Worm (Caenorhabditis elegans) whole organism, late embryonic: Measurements from ENCODE around the gene npr-37.

Experiments
- C08G9.2 ChIP-seq: sonication (generic microtip); optimal IDR thresholded peaks from 2 replicates; lab custom pipeline; 2016; ENCODE audit warnings: mild to moderate bottlenecking, missing genetic modification characterization, moderate library complexity, missing compliant biosample characterization
- K02D7.2 ChIP-seq: sonication (generic microtip); optimal IDR thresholded peaks from 2 replicates; lab custom pipeline; 2017; ENCODE audit warnings: mild to moderate bottlenecking, missing genetic modification characterization, missing compliant biosample characterization
- ahr-1 ChIP-seq: sonication (generic microtip); optimal IDR thresholded peaks from 2 replicates; lab custom pipeline; 2016; ENCODE audit warnings: missing genetic modification characterization, missing compliant biosample characterization
- ceh-14 ChIP-seq: sonication (generic microtip); optimal IDR thresholded peaks from 2 replicates; lab custom pipeline; 2016; ENCODE audit warnings: missing genotype, missing genetic modification characterization, missing compliant biosample characterization
- ceh-22 ChIP-seq: sonication (generic microtip); optimal IDR thresholded peaks from 2 replicates; lab custom pipeline; 2017; ENCODE audit warnings: missing biosample characterization, missing genetic modification characterization
- ceh-24 ChIP-seq: sonication (generic microtip); optimal IDR thresholded peaks from 2 replicates; lab custom pipeline; 2016; ENCODE audit warnings: mild to moderate bottlenecking, missing genetic modification characterization, missing compliant biosample characterization
- ceh-30 ChIP-seq: fragments of 150-350 bp; optimal IDR thresholded peaks from 2 replicates; lab custom pipeline; 2014; ENCODE audit warnings: missing biosample characterization, missing genetic modification characterization
- ceh-31 ChIP-seq: sonication (generic microtip); optimal IDR thresholded peaks from 2 replicates; lab custom pipeline; 2016; ENCODE audit warnings: missing genetic modification characterization, missing compliant biosample characterization
- ceh-48 ChIP-seq: sonication (generic microtip); optimal IDR thresholded peaks from 2 replicates; lab custom pipeline; 2016; ENCODE audit warnings: missing genetic modification characterization, inconsistent platforms, missing compliant biosample characterization
- ceh-9 ChIP-seq: sonication (generic microtip); optimal IDR thresholded peaks from 2 replicates; lab custom pipeline; 2016; ENCODE audit warnings: mild to moderate bottlenecking, missing genetic modification characterization, inconsistent platforms, missing compliant biosample characterization
- che-1 ChIP-seq: sonication (generic microtip); optimal IDR thresholded peaks from 2 replicates; lab custom pipeline; 2016; ENCODE audit warnings: mild to moderate bottlenecking, missing genetic modification characterization, missing compliant biosample characterization
- dmd-4 ChIP-seq: sonication (generic microtip); optimal IDR thresholded peaks from 2 replicates; lab custom pipeline; 2016; ENCODE audit warnings: borderline replicate concordance, missing genetic modification characterization, missing compliant biosample characterization
- dve-1 ChIP-seq: sonication (generic microtip); optimal IDR thresholded peaks from 2 replicates; lab custom pipeline; 2017; ENCODE audit warnings: antibody characterized with exemption, mild to moderate bottlenecking, missing genetic modification characterization, missing compliant biosample characterization
- elt-4 ChIP-seq: sonication (generic microtip); optimal IDR thresholded peaks from 2 replicates; lab custom pipeline; 2016; ENCODE audit warnings: missing genetic modification characterization, missing compliant biosample characterization
- eyg-1 ChIP-seq: sonication (generic microtip); optimal IDR thresholded peaks from 2 replicates; lab custom pipeline; 2016; ENCODE audit warnings: missing genotype, missing genetic modification characterization, missing compliant biosample characterization
- fax-1 ChIP-seq: sonication (generic microtip); optimal IDR thresholded peaks from 2 replicates; lab custom pipeline; 2016; ENCODE audit warnings: missing genotype, missing genetic modification characterization, missing compliant biosample characterization
- fkh-10 ChIP-seq: fragments of 150-350 bp; optimal IDR thresholded peaks from 2 replicates; lab custom pipeline; 2014; ENCODE audit warnings: missing biosample characterization, missing genetic modification reagents, missing genetic modification characterization
- gmeb-2 ChIP-seq: sonication (generic microtip); optimal IDR thresholded peaks from 2 replicates; lab custom pipeline; 2016; ENCODE audit warnings: missing genetic modification characterization, inconsistent platforms, missing compliant biosample characterization
- hlh-13 ChIP-seq: fragments of 200-800 bp; sonication (Bioruptor generic); optimal IDR thresholded peaks from 2 replicates; lab custom pipeline; 2018; ENCODE audit warnings: mild to moderate bottlenecking, missing genetic modification characterization, missing compliant biosample characterization
- hlh-15 ChIP-seq: sonication (generic microtip); optimal IDR thresholded peaks from 2 replicates; lab custom pipeline; 2016; ENCODE audit warnings: missing genetic modification characterization, missing compliant biosample characterization
- hlh-6 ChIP-seq: sonication (generic microtip); optimal IDR thresholded peaks from 2 replicates; lab custom pipeline; 2016; ENCODE audit warnings: missing genotype, missing genetic modification characterization, missing compliant biosample characterization
- madf-2 ChIP-seq: sonication (generic microtip); optimal IDR thresholded peaks from 2 replicates; lab custom pipeline; 2017; ENCODE audit warnings: missing genetic modification characterization, missing compliant biosample characterization
- nfya-1 ChIP-seq: sonication (generic microtip); optimal IDR thresholded peaks from 2 replicates; lab custom pipeline; 2017; ENCODE audit warnings: missing genetic modification characterization, mild to moderate bottlenecking, missing compliant biosample characterization, antibody characterized with exemption, moderate library complexity
- nhr-11 ChIP-seq: fragments of 150-350 bp; optimal IDR thresholded peaks from 2 replicates; lab custom pipeline; 2014; ENCODE audit warnings: missing biosample characterization, missing genetic modification characterization
- npax-4 ChIP-seq: sonication (generic microtip); optimal IDR thresholded peaks from 2 replicates; lab custom pipeline; 2016; ENCODE audit warnings: missing genetic modification characterization, missing compliant biosample characterization
- odd-2 ChIP-seq: sonication (generic microtip); optimal IDR thresholded peaks from 2 replicates; lab custom pipeline; 2017; ENCODE audit warnings: antibody characterized with exemption, mild to moderate bottlenecking, missing genetic modification characterization, missing compliant biosample characterization
- pha-4 ChIP-seq: fragments of 150-350 bp; optimal IDR thresholded peaks from 2 replicates; lab custom pipeline; 2018; ENCODE audit warnings: missing biosample characterization, missing genetic modification reagents, missing genetic modification characterization
- pros-1 ChIP-seq: fragments of 150-350 bp; optimal IDR thresholded peaks from 2 replicates; lab custom pipeline; 2014; ENCODE audit warnings: missing biosample characterization, missing genetic modification reagents, missing genetic modification characterization
- ref-2 ChIP-seq: sonication (generic microtip); optimal IDR thresholded peaks from 2 replicates; lab custom pipeline; 2016; ENCODE audit warnings: missing genetic modification characterization, missing compliant biosample characterization
- sox-4 ChIP-seq: sonication (generic microtip); optimal IDR thresholded peaks from 2 replicates; lab custom pipeline; 2017; ENCODE audit warnings: mild to moderate bottlenecking, missing genetic modification characterization, inconsistent platforms, missing compliant biosample characterization
- syd-9 ChIP-seq: sonication (generic microtip); optimal IDR thresholded peaks from 2 replicates; lab custom pipeline; 2016; ENCODE audit warnings: mild to moderate bottlenecking, missing genetic modification characterization, moderate library complexity, missing compliant biosample characterization
- tbx-2 ChIP-seq: sonication (generic microtip); optimal IDR thresholded peaks from 2 replicates; lab custom pipeline; 2016; ENCODE audit warnings: missing genetic modification characterization, missing compliant biosample characterization
- unc-42 ChIP-seq: sonication (generic microtip); optimal IDR thresholded peaks from 2 replicates; lab custom pipeline; 2016; ENCODE audit warnings: missing genotype, missing genetic modification characterization, missing compliant biosample characterization
- unc-55 ChIP-seq: sonication (generic microtip); optimal IDR thresholded peaks from 2 replicates; lab custom pipeline; 2017; ENCODE audit warnings: missing biosample characterization, missing genetic modification reagents, missing genetic modification characterization
- unc-86 ChIP-seq: sonication (generic microtip); optimal IDR thresholded peaks from 2 replicates; lab custom pipeline; 2016; ENCODE audit warnings: missing genetic modification characterization, missing compliant biosample characterization
- zip-5 ChIP-seq: sonication (generic microtip); optimal IDR thresholded peaks from 2 replicates; lab custom pipeline; 2016; ENCODE audit warnings: missing genetic modification characterization, missing compliant biosample characterization

npr-37 gene

DNA sequence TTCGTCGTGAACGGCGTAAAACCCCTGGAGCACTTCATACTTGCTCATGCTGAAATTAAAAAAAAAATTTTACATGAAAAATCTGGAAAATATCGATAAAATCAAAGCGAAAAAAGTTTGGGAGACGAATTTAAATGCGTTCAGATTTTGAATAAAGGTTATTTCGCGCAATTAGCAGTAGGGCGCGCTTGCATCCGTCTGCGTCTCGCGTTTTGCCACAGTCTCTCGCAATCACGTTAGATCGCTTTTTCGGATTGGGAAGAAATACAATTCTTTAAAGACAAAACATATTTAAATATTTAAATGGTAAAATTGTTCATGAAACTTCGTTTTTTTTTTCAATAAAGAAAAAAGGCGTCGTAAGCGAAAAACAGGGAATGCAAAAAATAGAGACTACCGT lies 38.4 kb upstream of the npr-37 start, which contains the start of gene pig-1:
Gene pig-1 (minus strand): TSS at position 49 of the 400 bp plus-strand sequence.
- TF ChIP-seq K02D7.2, result no peak
- TF ChIP-seq ceh-30 (tag; lab: Kevin White, UChicago), result no peak
- TF ChIP-seq unc-42 (tag; lab: Kevin White, UChicago), result peak; percentile 62
- TF ChIP-seq fkh-10 (GFP tag; lab: Kevin White, UChicago), result no peak
- TF ChIP-seq nfya-1 (tag; lab: Kevin White, UChicago), result peak; percentile 20
- no peak for TF ChIP-seq nhr-11 (tag; lab: Kevin White, UChicago)
- peak; percentile 45 for TF ChIP-seq ceh-31
- no peak for TF ChIP-seq eyg-1 (tag; lab: Kevin White, UChicago)
- TF ChIP-seq C08G9.2 (tag; lab: Kevin White, UChicago), result no peak
- TF ChIP-seq unc-86 (tag; lab: Kevin White, UChicago), result no peak
- no peak for TF ChIP-seq ceh-9 (tag; lab: Kevin White, UChicago)
- peak; percentile 15 for TF ChIP-seq unc-55
- no peak for TF ChIP-seq ceh-24 (tag; lab: Kevin White, UChicago)
- no peak for TF ChIP-seq ceh-48 (tag; lab: Kevin White, UChicago)
- no peak for TF ChIP-seq gmeb-2
- no peak for TF ChIP-seq hlh-6 (tag; lab: Kevin White, UChicago)
- no peak for TF ChIP-seq ceh-22 (tag; lab: Kevin White, UChicago)
- TF ChIP-seq hlh-15 (tag; lab: Kevin White, UChicago), result no peak
- no peak for TF ChIP-seq npax-4
- TF ChIP-seq elt-4 (tag; lab: Kevin White, UChicago), result no peak

DNA sequence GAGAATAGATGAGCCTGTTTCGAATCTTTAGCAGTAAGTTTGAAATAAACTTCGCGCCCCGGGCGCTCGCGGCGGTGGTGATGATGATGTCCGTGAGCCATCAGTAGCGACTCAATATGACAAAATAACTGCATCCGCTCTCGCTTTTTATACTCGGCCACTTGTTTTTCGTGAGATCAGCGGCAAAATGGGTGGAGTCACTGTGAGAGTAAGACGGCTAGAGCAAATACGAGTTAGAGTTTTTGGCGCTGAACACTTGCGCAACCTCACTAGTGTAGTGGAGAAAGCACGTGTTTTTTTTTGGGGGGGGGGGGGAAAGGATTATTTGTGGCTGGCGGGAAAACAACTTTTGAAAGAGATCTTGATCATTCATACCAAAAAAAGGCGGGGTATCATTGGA lies 25.4 kb upstream of the npr-37 start, which contains the start of gene W03G1.5:
Gene W03G1.5 (minus strand): TSS at position 101 of the 400 bp plus-strand sequence.
- TF ChIP-seq nhr-11 (tag; lab: Kevin White, UChicago), result no peak
- TF ChIP-seq ahr-1 (tag; lab: Kevin White, UChicago), result no peak
- TF ChIP-seq sox-4 (tag; lab: Kevin White, UChicago), result no peak
- no peak for TF ChIP-seq dmd-4 (tag; lab: Kevin White, UChicago)
- TF ChIP-seq ceh-22 (tag; lab: Kevin White, UChicago), result no peak
- no peak for TF ChIP-seq hlh-13 (GFP tag; lab: Kevin White, UChicago)
- no peak for TF ChIP-seq elt-4 (tag; lab: Kevin White, UChicago)
- no peak for TF ChIP-seq hlh-15 (tag; lab: Kevin White, UChicago)
- TF ChIP-seq zip-5, result no peak
- no peak for TF ChIP-seq che-1 (tag; lab: Kevin White, UChicago)
- TF ChIP-seq unc-86 (tag; lab: Kevin White, UChicago), result no peak
- no peak for TF ChIP-seq syd-9 (tag; lab: Kevin White, UChicago)
- no peak for TF ChIP-seq madf-2 (tag; lab: Kevin White, UChicago)
- TF ChIP-seq, all 69 proteins: peak for 0

DNA sequence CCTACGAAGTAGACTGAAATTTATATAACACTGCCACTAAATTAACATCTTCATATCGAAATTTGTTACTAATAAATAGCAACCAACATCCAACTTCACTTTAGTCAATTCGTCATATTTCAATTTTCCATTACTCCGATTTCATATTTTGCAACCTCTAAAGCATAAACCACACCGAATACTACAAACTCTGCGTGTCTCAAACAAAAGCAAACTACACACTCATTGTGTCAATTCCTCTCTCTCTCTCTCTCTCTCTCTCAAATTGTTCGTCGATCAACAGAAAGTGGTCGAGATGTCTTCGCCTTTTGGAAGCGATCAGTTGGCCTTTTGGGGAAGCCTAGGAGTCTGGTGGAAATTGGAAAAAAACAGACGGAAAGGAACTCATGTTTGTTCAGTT lies 23.5 kb upstream of the npr-37 start:
- no peak for TF ChIP-seq hlh-13 (GFP tag; lab: Kevin White, UChicago)
- TF ChIP-seq hlh-6 (tag; lab: Kevin White, UChicago), result no peak
- TF ChIP-seq unc-86 (tag; lab: Kevin White, UChicago), result no peak
- TF ChIP-seq ceh-14, result no peak
- TF ChIP-seq ceh-9 (tag; lab: Kevin White, UChicago), result no peak
- no peak for TF ChIP-seq C08G9.2 (tag; lab: Kevin White, UChicago)
- TF ChIP-seq fkh-10 (GFP tag; lab: Kevin White, UChicago), result no peak
- no peak for TF ChIP-seq pros-1 (tag; lab: Kevin White, UChicago)
- TF ChIP-seq ceh-22 (tag; lab: Kevin White, UChicago), result no peak
- TF ChIP-seq syd-9 (tag; lab: Kevin White, UChicago), result no peak
- no peak for TF ChIP-seq tbx-2 (tag; lab: Kevin White, UChicago)
- no peak for TF ChIP-seq dmd-4 (tag; lab: Kevin White, UChicago)
- no peak for TF ChIP-seq ref-2 (tag; lab: Kevin White, UChicago)
- TF ChIP-seq ahr-1 (tag; lab: Kevin White, UChicago), result no peak
- TF ChIP-seq odd-2, result no peak
- no peak for TF ChIP-seq pha-4 (tag; lab: Kevin White, UChicago)

DNA sequence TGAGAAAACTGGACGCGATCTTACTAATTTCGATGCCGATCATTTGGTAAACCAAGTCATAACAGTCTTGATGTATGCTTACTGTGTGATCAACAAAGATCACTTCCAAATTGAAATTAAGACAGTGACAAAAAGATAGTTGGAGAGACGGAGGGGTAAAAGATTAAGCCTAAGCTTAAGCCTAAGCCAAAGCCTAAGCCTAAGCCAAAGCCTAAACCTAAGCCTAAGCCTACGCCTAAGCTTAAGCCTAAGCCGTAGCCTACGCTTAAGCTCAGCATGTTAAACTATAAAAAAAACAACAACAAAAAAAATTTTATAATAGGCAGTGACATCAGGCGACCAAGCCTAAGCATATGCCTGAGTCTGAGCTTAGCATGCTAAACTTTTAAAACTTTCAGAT lies 16.2 kb upstream of the npr-37 start:
- TF ChIP-seq fax-1 (tag; lab: Kevin White, UChicago) (no peak), dve-1 (tag; lab: Kevin White, UChicago) (peak; percentile 30)
